Worm (Caenorhabditis elegans) whole organism, L4 larva: Measurements from ENCODE around the gene srx-85.

Experiments used
- dpl-1 ChIP-seq: fragments of 150-350 bp; optimal IDR thresholded peaks from 2 replicates; lab custom pipeline; 2014; ENCODE audit warnings: missing biosample characterization, missing genetic modification reagents, missing genetic modification characterization
- fkh-10 ChIP-seq: fragments of 150-350 bp; optimal IDR thresholded peaks from 2 replicates; lab custom pipeline; 2014; ENCODE audit warnings: missing biosample characterization, missing genetic modification reagents, missing genetic modification characterization
- lin-39 ChIP-seq: fragments of 150-350 bp; optimal IDR thresholded peaks from 2 replicates; lab custom pipeline; 2014; ENCODE audit warnings: missing biosample characterization, missing genetic modification reagents, missing genetic modification characterization
- mdl-1 ChIP-seq, 2 experiments: fragments of 150-350 bp in 1 of 2; sonication (generic microtip) in 1 of 2; optimal IDR thresholded peaks; 2 replicates each; lab custom pipeline; 2014 to 2017; ENCODE audit warnings: missing biosample characterization in 2 of 2, missing genetic modification characterization in 2 of 2
- nhr-102 ChIP-seq: sonication (generic microtip); optimal IDR thresholded peaks from 2 replicates; lab custom pipeline; 2016; ENCODE audit warnings: mild to moderate bottlenecking, missing genetic modification characterization, moderate library complexity, missing compliant biosample characterization
- nhr-111 ChIP-seq: fragments of 200-800 bp; sonication (Bioruptor generic); optimal IDR thresholded peaks from 2 replicates; lab custom pipeline; 2018; ENCODE audit warnings: mild to moderate bottlenecking, missing genetic modification characterization, missing compliant biosample characterization
- nhr-237 ChIP-seq: sonication (generic microtip); optimal IDR thresholded peaks from 2 replicates; lab custom pipeline; 2017; ENCODE audit warnings: missing biosample characterization, missing genetic modification characterization
- nhr-77 ChIP-seq: fragments of 150-350 bp; optimal IDR thresholded peaks from 2 replicates; lab custom pipeline; 2014; ENCODE audit warnings: missing biosample characterization, missing genetic modification characterization
- pqm-1 ChIP-seq: sonication (generic microtip); optimal IDR thresholded peaks from 2 replicates; lab custom pipeline; 2017; ENCODE audit warnings: missing biosample characterization, missing genetic modification characterization
- skn-1 ChIP-seq: fragments of 150-350 bp; optimal IDR thresholded peaks from 2 replicates; lab custom pipeline; 2014; ENCODE audit warnings: missing biosample characterization, missing genetic modification characterization
- unc-62 ChIP-seq, 3 experiments: fragments of 150-350 bp in 1 of 3; sonication (generic microtip); optimal IDR thresholded peaks in 2 of 3; peaks in 1 of 3; 1 replicate in 1 of 3; 2 replicates in 2 of 3; lab custom pipeline; 2014 to 2017; ENCODE audit warnings: missing biosample characterization in 3 of 3, missing genetic modification characterization in 3 of 3, missing genetic modification reagents in 3 of 3, missing genotype in 1 of 3
- zag-1 ChIP-seq: fragments of 150-350 bp; optimal IDR thresholded peaks from 2 replicates; lab custom pipeline; 2014; ENCODE audit warnings: missing biosample characterization, missing genetic modification characterization

- TF ChIP-seq mdl-1 (tag; optimal IDR thresholded peaks at IDR 0.05; lab: Kevin White, UChicago) (no peak), nhr-237 (tag; lab: Kevin White, UChicago) (no peak), lin-39 (tag; lab: Kevin White, UChicago) (no peak), fkh-10 (GFP tag; lab: Kevin White, UChicago) (no peak), nhr-102 (tag; lab: Kevin White, UChicago) (no peak), unc-62 (GFP tag; optimal IDR thresholded peaks at IDR 0.05 in 1 of 2; lab: Kevin White, UChicago) (no peak), unc-62 (tag; optimal IDR thresholded peaks at IDR 0.05; lab: Kevin White, UChicago) (no peak), nhr-111 (no peak), nhr-77 (tag; lab: Kevin White, UChicago) (no peak), dpl-1 (no peak), pqm-1 (no peak), zag-1 (tag; lab: Kevin White, UChicago) (no peak), skn-1 (tag; lab: Kevin White, UChicago) (no peak)
Measured at ce11 chrV:11580826-11581225, 28.3 kb downstream of the srx-85 start, which contains the start of gene srx-90.
